Worm (Caenorhabditis elegans): ENCODE data around the gene taf-10.

DNA sequence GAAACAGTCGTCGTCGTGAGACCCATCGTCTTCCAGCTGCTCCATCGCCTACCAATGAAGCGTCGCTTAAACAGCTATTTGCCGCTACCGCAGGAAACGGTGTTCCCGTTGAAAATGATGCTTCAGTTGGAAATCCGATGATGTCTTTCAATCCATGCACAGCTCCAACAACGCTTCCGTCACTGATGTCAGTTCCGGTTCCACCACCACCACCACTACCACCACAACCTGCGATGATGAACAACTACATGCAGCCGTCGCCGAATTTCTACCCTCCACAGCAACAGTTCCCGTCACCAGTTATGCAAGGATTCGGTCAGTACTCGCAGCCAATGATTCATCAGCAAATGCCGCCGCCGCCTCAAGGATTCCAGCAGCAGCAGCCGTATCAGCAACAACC is 47.0 kb downstream of the taf-10 start:
- TF ChIP-seq tbx-11 (GFP tag; IDR thresholded peaks at IDR 0.05) (no peak), tra-4 (tag; optimal IDR thresholded peaks at IDR 0.05) (no peak), ets-7 (tag; optimal IDR thresholded peaks at IDR 0.05) (no peak)
